Fruit fly (Drosophila melanogaster) whole organism: ENCODE results near the gene Acyp2.

Source experiments
- Dll ChIP-seq: fragments of >200 bp; optimal IDR thresholded peaks from 2 replicates; lab custom pipeline; 2017
- pan ChIP-seq: fragments of >200 bp; optimal IDR thresholded peaks from 2 replicates; lab custom pipeline; 2017
- usp ChIP-seq: fragments of >200 bp; optimal IDR thresholded peaks from 2 replicates; lab custom pipeline; 2017; ENCODE audit warnings: missing biosample characterization, missing genetic modification characterization, mixed read lengths

DNA sequence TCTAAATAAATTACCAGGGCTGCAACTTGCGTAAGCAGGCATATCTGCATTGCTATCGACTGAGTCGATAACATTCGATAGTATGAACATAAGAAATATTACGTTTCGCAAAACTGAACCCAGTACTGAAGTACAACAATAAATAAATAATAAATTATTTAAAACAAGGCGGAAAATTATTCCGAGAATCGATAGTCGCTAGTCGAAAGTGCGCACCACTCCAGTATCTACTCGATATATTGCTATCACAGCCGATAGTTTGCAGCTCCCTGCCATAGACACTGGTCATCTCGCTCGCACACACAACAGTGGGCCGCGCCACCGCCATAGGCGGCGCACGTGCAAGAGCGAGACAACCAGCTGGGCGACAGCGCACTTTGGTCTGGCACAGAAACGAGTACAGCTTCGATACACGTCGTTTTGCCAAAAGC lies 899 bp downstream of the Acyp2 start, which contains the start of gene nsl1:
- no peak for TF ChIP-seq pan (lab: Kevin White, UChicago)
- TF ChIP-seq usp (GFP tag; lab: Kevin White, UChicago) = no peak
- no peak for TF ChIP-seq Dll (lab: Kevin White, UChicago)
